Worm (Caenorhabditis elegans): Measurements from ENCODE around the gene T25B9.1.
"Not testable (repeated sequence)": the region's sequence is repeated elsewhere in the genome, so short reads cannot be mapped to it uniquely, and the experiment has no call there.

Gene T25B9.1

DNA sequence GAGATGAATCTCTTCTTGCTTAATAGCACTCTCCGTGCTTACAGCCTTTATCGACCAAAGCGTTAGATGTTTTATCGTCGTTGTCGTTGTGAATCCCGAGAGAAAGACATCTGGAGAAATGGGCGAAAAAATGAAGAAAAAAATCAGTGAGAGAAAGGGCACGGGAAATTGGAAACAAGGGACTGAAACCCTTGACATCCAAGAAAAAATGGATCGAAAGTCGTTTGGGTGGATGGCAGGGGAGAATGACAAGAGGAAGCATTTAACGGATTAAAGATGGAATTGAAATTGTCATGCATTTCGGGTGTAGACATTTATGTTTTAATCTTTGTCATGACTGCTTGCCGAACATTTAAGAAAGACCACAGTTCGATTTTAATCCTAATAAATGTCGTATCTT lies 23.9 kb upstream of the T25B9.1 start, which contains the start of gene inpp-1:
Gene inpp-1, minus strand, starts transcription at position 101 of the 400 bp plus-strand sequence.
- no peak for TF ChIP-seq him-1 (tag; optimal IDR thresholded peaks at IDR 0.05)
- no peak for TF ChIP-seq dao-5 (tag; optimal IDR thresholded peaks at IDR 0.05)
- no peak for TF ChIP-seq W03F9.2 (tag; optimal IDR thresholded peaks at IDR 0.05)

ce11 chrIV:10771296-10771695 lies 21.4 kb upstream of the T25B9.1 start:
- no peak for TF ChIP-seq dao-5 (tag; optimal IDR thresholded peaks at IDR 0.05)
- no peak for TF ChIP-seq him-1 (tag; optimal IDR thresholded peaks at IDR 0.05)
- no peak for TF ChIP-seq W03F9.2 (tag; optimal IDR thresholded peaks at IDR 0.05)

DNA sequence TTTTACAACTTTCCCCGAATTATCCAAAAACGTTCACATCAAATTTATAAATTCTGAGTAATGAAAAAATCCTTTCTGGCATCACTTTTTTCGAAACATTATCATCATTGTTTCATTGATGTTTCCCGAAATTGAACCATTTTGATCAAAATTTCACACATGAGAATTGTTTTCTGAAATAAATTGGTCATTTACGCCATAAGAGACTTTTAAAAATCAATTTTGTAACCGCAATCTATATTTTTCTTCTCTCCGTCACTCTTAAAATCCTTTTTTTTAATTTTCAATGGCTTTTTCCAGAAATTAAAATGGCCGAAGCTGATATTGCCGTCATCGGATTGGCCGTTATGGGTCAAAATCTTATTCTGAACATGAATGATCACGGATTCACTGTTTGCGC lies 19.4 kb upstream of the T25B9.1 start, which contains the start of gene T25B9.9:
Gene T25B9.9, plus strand, starts transcription at position 301 of the 400 bp plus-strand sequence.
- TF ChIP-seq dao-5 (tag; optimal IDR thresholded peaks at IDR 0.05) (no peak), him-1 (tag; optimal IDR thresholded peaks at IDR 0.05) (no peak), W03F9.2 (tag; optimal IDR thresholded peaks at IDR 0.05) (no peak)

DNA sequence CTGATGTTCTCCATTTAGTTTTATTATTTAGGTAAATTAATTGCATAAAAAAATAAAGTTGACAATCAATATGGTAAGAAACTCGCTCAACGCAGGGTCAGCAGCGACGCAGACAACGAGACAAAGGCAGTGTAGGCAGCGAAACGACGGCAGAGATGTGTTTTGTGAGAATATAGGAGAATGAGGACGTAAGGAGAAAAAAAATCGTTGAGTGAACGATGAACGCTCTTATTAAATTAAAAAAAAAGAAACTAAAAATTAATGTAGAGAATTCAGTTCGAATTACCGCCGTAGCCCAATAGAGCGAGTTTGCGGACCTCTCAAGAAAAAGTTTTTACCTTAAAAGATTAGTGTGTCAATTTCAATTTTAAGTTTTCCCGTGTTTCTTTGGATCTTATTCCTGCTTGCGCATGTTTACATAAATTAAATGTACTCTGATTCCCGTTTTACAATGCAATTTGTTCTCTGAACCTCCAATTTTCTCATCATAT lies 18.2 kb upstream of the T25B9.1 start, which contains the start of gene T25B9.8:
Gene T25B9.8, minus strand, starts transcription at position 51 of the 491 bp plus-strand sequence.
- no peak for TF ChIP-seq dao-5 (tag; optimal IDR thresholded peaks at IDR 0.05)
- no peak for TF ChIP-seq W03F9.2 (tag; optimal IDR thresholded peaks at IDR 0.05)
- no peak for TF ChIP-seq him-1 (tag; optimal IDR thresholded peaks at IDR 0.05)

- no peak for TF ChIP-seq him-1 (tag; optimal IDR thresholded peaks at IDR 0.05)
- TF ChIP-seq W03F9.2 (tag; optimal IDR thresholded peaks at IDR 0.05) = peak; percentile 71
Observed at ce11 chrIV:10766071-10766470, 16.1 kb upstream of the T25B9.1 start.

DNA sequence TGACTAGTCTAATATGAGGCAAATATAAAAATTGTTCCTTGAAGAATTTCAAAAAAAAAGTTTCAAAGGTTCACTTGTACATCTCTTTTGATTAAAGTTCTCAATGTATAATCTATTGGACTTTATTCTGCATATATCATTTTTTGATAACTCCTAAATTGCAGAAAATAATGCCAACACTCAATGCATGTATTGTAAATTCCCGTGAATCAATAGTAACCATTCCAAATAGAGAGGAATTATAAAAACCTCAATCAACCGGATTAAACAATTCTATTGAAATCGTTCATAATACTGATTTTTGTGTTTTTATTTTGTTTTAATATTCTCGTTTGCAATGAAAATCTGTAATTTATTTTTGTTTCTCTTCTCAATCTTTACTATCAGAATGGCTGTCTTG lies 15.1 kb upstream of the T25B9.1 start, which contains the start of gene T25B9.12:
Gene T25B9.12, plus strand, starts transcription at position 301 of the 400 bp plus-strand sequence.
- TF ChIP-seq dao-5 (tag; optimal IDR thresholded peaks at IDR 0.05) (no peak), him-1 (tag; optimal IDR thresholded peaks at IDR 0.05) (no peak), W03F9.2 (tag; optimal IDR thresholded peaks at IDR 0.05) (no peak)

ce11 chrIV:10764206-10764605 lies 14.3 kb upstream of the T25B9.1 start, which contains the start of gene T25B9.11:
T25B9.11 (plus strand) TSS chrIV:10764506.
- TF ChIP-seq dao-5 (tag; optimal IDR thresholded peaks at IDR 0.05) (no peak), W03F9.2 (tag; optimal IDR thresholded peaks at IDR 0.05) (no peak), him-1 (tag; optimal IDR thresholded peaks at IDR 0.05) (no peak)

ce11 chrIV:10761344-10761743 lies 11.4 kb upstream of the T25B9.1 start, which contains the start of gene ugt-54:
ugt-54 (plus strand) TSS chrIV:10761698.
- TF ChIP-seq W03F9.2 (tag; optimal IDR thresholded peaks at IDR 0.05) = no peak
- no peak for TF ChIP-seq dao-5 (tag; optimal IDR thresholded peaks at IDR 0.05)
- TF ChIP-seq him-1 (tag; optimal IDR thresholded peaks at IDR 0.05) = no peak

DNA sequence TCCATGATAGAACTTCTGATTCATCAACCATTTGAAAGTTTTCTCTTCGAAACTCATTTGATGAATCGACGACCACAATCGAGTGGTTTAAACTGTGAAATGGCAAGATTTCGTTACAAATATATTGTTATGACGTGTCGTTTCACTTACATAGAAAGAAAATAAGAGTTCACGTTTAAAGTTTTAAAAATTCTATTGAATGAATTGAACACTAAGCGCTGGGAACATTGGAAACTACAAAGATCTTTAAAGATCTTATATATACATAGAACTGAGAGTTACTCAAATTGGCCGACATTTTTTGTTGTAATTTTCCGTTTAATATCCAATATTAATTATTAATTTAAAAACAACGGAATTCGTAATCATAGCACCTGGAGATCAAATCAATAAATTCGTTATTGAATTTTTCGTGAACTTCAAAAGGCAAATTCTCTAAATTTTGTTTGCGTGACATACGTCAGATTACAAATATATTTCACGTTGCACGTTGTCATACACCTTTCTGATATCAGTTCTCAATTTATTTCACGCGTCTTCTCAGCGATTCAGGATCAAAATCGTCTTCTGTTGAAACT lies 7.8 kb upstream of the T25B9.1 start, which contains the start of the genes T25B9.4 and T25B9.6:
Gene T25B9.4, minus strand, starts transcription at position 101 of the 578 bp plus-strand sequence.
Gene T25B9.6, plus strand, starts transcription at position 528 of the 578 bp plus-strand sequence.
- TF ChIP-seq dao-5 (tag; optimal IDR thresholded peaks at IDR 0.05) (no peak), him-1 (tag; optimal IDR thresholded peaks at IDR 0.05) (no peak), W03F9.2 (tag; optimal IDR thresholded peaks at IDR 0.05) (no peak)

- TF ChIP-seq dao-5 (tag; optimal IDR thresholded peaks at IDR 0.05) (no peak), him-1 (tag; optimal IDR thresholded peaks at IDR 0.05) (no peak), W03F9.2 (tag; optimal IDR thresholded peaks at IDR 0.05) (no peak)
Observed at ce11 chrIV:10754685-10755084, 4.7 kb upstream of the T25B9.1 start, which contains the start of gene T25B9.5. T25B9.5 (minus strand) TSS chrIV:10754785.

DNA sequence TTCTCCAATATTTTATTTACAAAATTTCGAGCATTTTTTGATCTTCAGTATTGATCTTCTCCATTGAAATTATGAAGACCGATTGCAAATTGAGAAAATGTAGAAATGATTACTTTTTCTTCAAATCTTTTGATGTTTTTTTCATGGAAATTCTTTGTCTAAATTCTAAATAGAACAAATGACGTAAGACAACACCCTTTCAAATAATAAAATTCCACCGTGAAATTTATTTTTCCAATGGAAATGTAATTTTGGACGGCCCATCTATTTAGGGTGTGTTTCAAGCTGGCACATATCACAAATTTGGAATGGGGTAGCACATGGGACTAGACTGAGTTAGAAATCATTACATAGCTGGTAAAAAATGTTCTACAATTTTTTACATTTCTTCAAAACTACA lies 1.8 kb upstream of the T25B9.1 start, which contains the start of gene T25B9.2:
Gene T25B9.2, minus strand, starts transcription at position 101 of the 400 bp plus-strand sequence.
- not testable (repeated sequence) for TF ChIP-seq him-1, W03F9.2, dao-5 (tag; optimal IDR thresholded peaks at IDR 0.05)

ce11 chrIV:10745332-10745731 lies 4.6 kb downstream of the T25B9.1 start:
- TF ChIP-seq him-1 (tag; optimal IDR thresholded peaks at IDR 0.05) (no peak), W03F9.2 (tag; optimal IDR thresholded peaks at IDR 0.05) (no peak), dao-5 (tag; optimal IDR thresholded peaks at IDR 0.05) (no peak)

- TF ChIP-seq dao-5 (tag; optimal IDR thresholded peaks at IDR 0.05) (no peak), W03F9.2 (tag; optimal IDR thresholded peaks at IDR 0.05) (no peak), him-1 (tag; optimal IDR thresholded peaks at IDR 0.05) (no peak)
Observed at ce11 chrIV:10744475-10744874, 5.5 kb downstream of the T25B9.1 start, which contains the start of gene T25B9.3. T25B9.3 (plus strand) TSS chrIV:10744775.

DNA sequence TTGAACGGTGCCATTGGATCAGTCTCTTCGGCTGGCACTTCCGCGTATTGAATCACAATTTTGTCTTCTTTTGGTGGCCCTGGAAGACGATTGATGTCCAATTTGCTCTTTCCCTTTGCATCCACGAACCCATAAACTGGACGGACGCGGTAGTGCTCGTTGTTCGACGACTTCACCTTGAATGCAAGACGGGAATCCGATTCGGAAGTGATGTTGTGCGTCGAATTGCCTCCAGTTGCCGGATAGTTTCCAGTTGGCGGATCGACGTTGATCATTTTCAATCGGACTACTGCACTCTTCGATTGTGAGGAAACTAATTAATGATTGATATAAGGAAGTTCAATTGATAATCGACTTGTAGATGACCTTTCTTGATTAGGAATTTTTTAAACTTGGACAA lies 11.6 kb downstream of the T25B9.1 start, which contains the start of gene ssp-34:
Gene ssp-34, minus strand, starts transcription at position 275 of the 400 bp plus-strand sequence.
- TF ChIP-seq dao-5 (tag; optimal IDR thresholded peaks at IDR 0.05) (no peak), W03F9.2 (tag; optimal IDR thresholded peaks at IDR 0.05) (no peak), him-1 (tag; optimal IDR thresholded peaks at IDR 0.05) (no peak)

Data from whole organism, L4/young adult.